Worm (Caenorhabditis elegans) whole organism, L2 larva: ENCODE measurements around the gene pro-3.

Source experiments
- R02D3.7 ChIP-seq: fragments of 150-350 bp; optimal IDR thresholded peaks from 2 replicates; lab custom pipeline; 2014; ENCODE audit warnings: missing biosample characterization, missing genetic modification characterization
- aly-2 ChIP-seq: fragments of 150-350 bp; optimal IDR thresholded peaks from 2 replicates; lab custom pipeline; 2014; ENCODE audit warnings: missing biosample characterization, missing genetic modification characterization
- ceh-82 ChIP-seq: fragments of 150-350 bp; optimal IDR thresholded peaks from 2 replicates; lab custom pipeline; 2014; ENCODE audit warnings: missing biosample characterization, missing genetic modification characterization
- nhr-11 ChIP-seq: fragments of 150-350 bp; optimal IDR thresholded peaks from 2 replicates; lab custom pipeline; 2014; ENCODE audit warnings: missing biosample characterization, missing genetic modification characterization
- nhr-12 ChIP-seq: fragments of 150-350 bp; optimal IDR thresholded peaks from 2 replicates; lab custom pipeline; 2014; ENCODE audit warnings: missing biosample characterization, missing genetic modification characterization
- sma-3 ChIP-seq: sonication (generic microtip); optimal IDR thresholded peaks from 2 replicates; lab custom pipeline; 2016; ENCODE audit warnings: missing genetic modification reagents, missing genetic modification characterization, missing compliant biosample characterization

- no peak for TF ChIP-seq aly-2 (tag; lab: Kevin White, UChicago)
- TF ChIP-seq nhr-11, result no peak
- no peak for TF ChIP-seq R02D3.7 (tag; lab: Kevin White, UChicago)
- TF ChIP-seq ceh-82 (tag; lab: Kevin White, UChicago), result no peak
- no peak for TF ChIP-seq nhr-12 (tag; lab: Kevin White, UChicago)
- no peak for TF ChIP-seq sma-3 (GFP tag; lab: Kevin White, UChicago)
These were observed 1.3 kb downstream of the pro-3 start for ce11 chrV:19116872-19117372.
